Fruit fly (Drosophila melanogaster) Kc167 (cell line): ENCODE measurements around the gene synr.

Experiments
- Myc ChIP-seq: fragments of >200 bp; optimal IDR thresholded peaks from 2 replicates; lab custom pipeline; 2017; ENCODE audit warnings: missing external identifiers
- h ChIP-seq: fragments of >200 bp; optimal IDR thresholded peaks from 3 replicates; lab custom pipeline; 2018; ENCODE audit warnings: missing external identifiers
- insv ChIP-seq: fragments of >200 bp; optimal IDR thresholded peaks from 3 replicates; lab custom pipeline; 2018; ENCODE audit warnings: missing external identifiers
- psq ChIP-seq: fragments of >200 bp; optimal IDR thresholded peaks from 2 replicates; lab custom pipeline; 2017; ENCODE audit warnings: missing external identifiers
- ttk ChIP-seq: sonication (Bioruptor generic); optimal IDR thresholded peaks from 2 replicates; lab custom pipeline; 2017; ENCODE audit warnings: missing external identifiers

- TF ChIP-seq psq (lab: Kevin White, UChicago) (no peak), h (lab: Kevin White, UChicago) (no peak), Myc (no peak), ttk (lab: Kevin White, UChicago) (no peak), insv (no peak)
Measured at dm6 chr2L:4965420-4965819, 22.9 kb downstream of the synr start, which contains the start of gene CG34125.
